Worm (Caenorhabditis elegans): ENCODE data around the gene K07C11.7.

K07C11.7 gene

ce11 chrV:8198994-8199393 lies 14.8 kb downstream of the K07C11.7 start, which contains the start of gene F20D6.11:
Gene F20D6.11, minus strand, starts transcription at chrV:8199094.
- no peak for TF ChIP-seq sdc-2 (tag; optimal IDR thresholded peaks at IDR 0.05)
- TF ChIP-seq fkh-10 (GFP tag; optimal IDR thresholded peaks at IDR 0.05) = no peak
- TF ChIP-seq mec-3 (tag; optimal IDR thresholded peaks at IDR 0.05; ENCODE audit: borderline replicate concordance) = no peak
- no peak for TF ChIP-seq dve-1 (tag; optimal IDR thresholded peaks at IDR 0.05)
- no peak for TF ChIP-seq F13H6.1 (tag; optimal IDR thresholded peaks at IDR 0.05)
- no peak for TF ChIP-seq pat-9 (tag; optimal IDR thresholded peaks at IDR 0.05)
- no peak for TF ChIP-seq ceh-45 (GFP tag; IDR thresholded peaks at IDR 0.05)
- TF ChIP-seq fkh-6 (tag; optimal IDR thresholded peaks at IDR 0.05) = no peak
- TF ChIP-seq ama-1 (optimal IDR thresholded peaks at IDR 0.05) = no peak
- no peak for TF ChIP-seq unc-42 (tag; optimal IDR thresholded peaks at IDR 0.05)
- TF ChIP-seq hlh-30 (tag; optimal IDR thresholded peaks at IDR 0.05; ENCODE audit: insufficient read depth) = no peak
- no peak for TF ChIP-seq sox-4 (tag; optimal IDR thresholded peaks at IDR 0.05)
- TF ChIP-seq nhr-232 (tag; optimal IDR thresholded peaks at IDR 0.05) = no peak

ce11 chrV:8196993-8197392 lies 16.8 kb downstream of the K07C11.7 start:
- TF ChIP-seq K02D7.2 (tag; optimal IDR thresholded peaks at IDR 0.05) (no peak), ets-4 (tag; optimal IDR thresholded peaks at IDR 0.05) (no peak), zip-5 (tag; optimal IDR thresholded peaks at IDR 0.05) (no peak), pat-9 (tag; optimal IDR thresholded peaks at IDR 0.05) (no peak), hlh-13 (GFP tag; optimal IDR thresholded peaks at IDR 0.05) (no peak), C38D4.7 (GFP tag; optimal IDR thresholded peaks at IDR 0.05) (no peak), pha-4 (tag; optimal IDR thresholded peaks at IDR 0.05) (no peak), fkh-6 (tag; optimal IDR thresholded peaks at IDR 0.05) (no peak), pros-1 (tag; optimal IDR thresholded peaks at IDR 0.05) (no peak), hlh-8 (tag; optimal IDR thresholded peaks at IDR 0.05) (no peak), K09A11.1 (tag; optimal IDR thresholded peaks at IDR 0.05; ENCODE audit: insufficient read depth) (no peak), sdc-2 (tag; optimal IDR thresholded peaks at IDR 0.05) (no peak), pha-2 (tag; optimal IDR thresholded peaks at IDR 0.05) (no peak), ceh-6 (GFP tag; optimal IDR thresholded peaks at IDR 0.05) (no peak), nhr-11 (tag; optimal IDR thresholded peaks at IDR 0.05) (no peak), madf-2 (tag; optimal IDR thresholded peaks at IDR 0.05) (no peak), lin-11 (tag; optimal IDR thresholded peaks at IDR 0.05) (no peak), ztf-16 (tag; optimal IDR thresholded peaks at IDR 0.05) (no peak), ttx-3 (tag; optimal IDR thresholded peaks at IDR 0.05) (no peak)

ce11 chrV:8195889-8196418 lies 17.8 kb downstream of the K07C11.7 start, which contains the start of gene F20D6.10:
Gene F20D6.10, minus strand, starts transcription at chrV:8195939.
- TF ChIP-seq ceh-22 (tag; optimal IDR thresholded peaks at IDR 0.05) = no peak
- TF ChIP-seq nfya-1 (tag; optimal IDR thresholded peaks at IDR 0.05) = peak; percentile 10
- peak; percentile 85 for TF ChIP-seq hlh-30 (tag; optimal IDR thresholded peaks at IDR 0.05; ENCODE audit: insufficient read depth)
- TF ChIP-seq unc-55 (GFP tag; optimal IDR thresholded peaks at IDR 0.05) = peak; percentile 82
- no peak for TF ChIP-seq hlh-8 (tag; optimal IDR thresholded peaks at IDR 0.05)
- TF ChIP-seq pqm-1 (tag; optimal IDR thresholded peaks at IDR 0.05) = no peak
- TF ChIP-seq ceh-18 (tag; optimal IDR thresholded peaks at IDR 0.05) = peak; percentile 71
- no peak for TF ChIP-seq C38D4.7 (GFP tag; optimal IDR thresholded peaks at IDR 0.05)
- TF ChIP-seq elt-2 (tag; optimal IDR thresholded peaks at IDR 0.05) = no peak

ce11 chrV:8190430-8190829 lies 23.3 kb downstream of the K07C11.7 start, which contains the start of gene F20D6.1:
Gene F20D6.1, plus strand, starts transcription at chrV:8190730.
- no peak for TF ChIP-seq ceh-34 (tag; optimal IDR thresholded peaks at IDR 0.05)
- TF ChIP-seq nfya-1 (tag; optimal IDR thresholded peaks at IDR 0.05) = no peak
- TF ChIP-seq hlh-13 (GFP tag; optimal IDR thresholded peaks at IDR 0.05) = no peak
